Worm (Caenorhabditis elegans): ENCODE data around the gene srg-28.

ce11 chrV:5364863-5365262, 30.2 kb downstream of the srg-28 start, which contains the start of gene T09D3.8:
- no peak for TF ChIP-seq elt-3 (tag; optimal IDR thresholded peaks at IDR 0.05)
- no peak for TF ChIP-seq sem-2 (GFP tag; optimal IDR thresholded peaks at IDR 0.05)
- no peak for TF ChIP-seq pha-4 (tag; optimal IDR thresholded peaks at IDR 0.05)
- TF ChIP-seq unc-39 (tag; optimal IDR thresholded peaks at IDR 0.05): no peak
- no peak for TF ChIP-seq unc-62 (GFP tag; optimal IDR thresholded peaks at IDR 0.05)
- TF ChIP-seq mep-1 (tag; optimal IDR thresholded peaks at IDR 0.05): no peak
- no peak for TF ChIP-seq lin-13 (tag; optimal IDR thresholded peaks at IDR 0.05)

Data from whole organism, mixed stage, embryonic.